Worm (Caenorhabditis elegans) whole organism, L3 larva: ENCODE measurements around the gene Y51A2B.2.

Experiments
- ama-1 ChIP-seq: fragments of 150-350 bp; optimal IDR thresholded peaks from 2 replicates; lab custom pipeline; 2018
- ceh-16 ChIP-seq: sonication (generic microtip); optimal IDR thresholded peaks from 2 replicates; lab custom pipeline; 2017; ENCODE audit warnings: missing biosample characterization, missing genetic modification characterization
- ceh-82 ChIP-seq: fragments of 150-350 bp; optimal IDR thresholded peaks from 2 replicates; lab custom pipeline; 2014; ENCODE audit warnings: missing biosample characterization, missing genetic modification characterization
- elt-3 ChIP-seq, 3 experiments: fragments of 150-350 bp in 1 of 3; sonication (generic microtip) in 2 of 3; optimal IDR thresholded peaks; 2 replicates in 2 of 3; 4 replicates in 1 of 3; lab custom pipeline; 2014 to 2017; ENCODE audit warnings: missing biosample characterization in 3 of 3, missing genetic modification characterization in 3 of 3
- fkh-2 ChIP-seq: fragments of 150-350 bp; optimal IDR thresholded peaks from 2 replicates; lab custom pipeline; 2014; ENCODE audit warnings: missing biosample characterization, missing genetic modification reagents, missing genetic modification characterization
- fos-1 ChIP-seq: fragments of 150-350 bp; optimal IDR thresholded peaks from 2 replicates; lab custom pipeline; 2014; ENCODE audit warnings: missing biosample characterization, missing genetic modification characterization
- lin-39 ChIP-seq: fragments of 150-350 bp; optimal IDR thresholded peaks from 2 replicates; lab custom pipeline; 2018; ENCODE audit warnings: missing biosample characterization, missing genetic modification reagents, missing genetic modification characterization
- nhr-11 ChIP-seq: fragments of 150-350 bp; optimal IDR thresholded peaks from 2 replicates; lab custom pipeline; 2014; ENCODE audit warnings: missing biosample characterization, missing genetic modification characterization
- nhr-23 ChIP-seq: fragments of 150-350 bp; optimal IDR thresholded peaks from 2 replicates; lab custom pipeline; 2014; ENCODE audit warnings: missing biosample characterization, missing genetic modification reagents, missing genetic modification characterization
- pha-4 ChIP-seq: fragments of 150-350 bp; optimal IDR thresholded peaks from 2 replicates; lab custom pipeline; 2014; ENCODE audit warnings: missing biosample characterization, missing genetic modification reagents, missing genetic modification characterization
- skn-1 ChIP-seq: fragments of 150-350 bp; optimal IDR thresholded peaks from 2 replicates; lab custom pipeline; 2014; ENCODE audit warnings: missing biosample characterization, missing genetic modification characterization
- unc-39 ChIP-seq: sonication (generic microtip); optimal IDR thresholded peaks from 4 replicates; lab custom pipeline; 2017; ENCODE audit warnings: missing biosample characterization, missing genetic modification characterization
- unc-62 ChIP-seq: fragments of 150-350 bp; sonication (generic microtip); optimal IDR thresholded peaks from 4 replicates; lab custom pipeline; 2014; ENCODE audit warnings: missing biosample characterization, missing genetic modification reagents, missing genetic modification characterization
- ztf-11 ChIP-seq: fragments of 150-350 bp; optimal IDR thresholded peaks from 2 replicates; lab custom pipeline; 2014; ENCODE audit warnings: missing biosample characterization, missing genetic modification characterization

DNA sequence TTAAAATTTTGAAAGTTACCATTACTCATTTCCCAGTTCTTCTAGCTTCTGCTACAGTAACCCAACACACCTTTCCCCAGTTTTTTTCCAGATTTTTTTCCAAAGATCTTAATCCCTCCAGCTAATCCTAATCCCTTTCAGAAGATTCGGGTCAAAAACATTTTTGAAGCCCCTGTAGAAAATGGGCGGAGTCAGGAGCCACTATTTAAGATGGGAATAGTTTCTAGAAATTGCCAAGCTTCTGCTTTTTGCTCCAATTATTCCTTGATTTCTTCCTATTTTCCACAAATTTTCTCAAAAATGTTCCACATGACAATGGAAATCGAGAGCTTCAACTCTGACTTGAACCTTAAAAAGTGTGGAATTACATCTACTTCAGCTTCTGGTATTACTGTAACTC, 9.7 kb upstream of the Y51A2B.2 start, which contains the start of gene C08E8.9:
- TF ChIP-seq nhr-11 (tag; lab: Kevin White, UChicago) (no peak), ama-1 (no peak), elt-3 (tag; optimal IDR thresholded peaks at IDR 0.05; lab: Kevin White, UChicago) (no peak), ceh-82 (tag; lab: Kevin White, UChicago) (no peak), pha-4 (tag; lab: Kevin White, UChicago) (no peak), ceh-16 (tag; lab: Kevin White, UChicago) (no peak), fkh-2 (tag; lab: Kevin White, UChicago) (no peak), ztf-11 (no peak), unc-62 (no peak), fos-1 (tag; lab: Kevin White, UChicago) (no peak), skn-1 (tag; lab: Kevin White, UChicago) (no peak), lin-39 (tag; lab: Kevin White, UChicago) (no peak), unc-39 (tag; lab: Kevin White, UChicago) (no peak), nhr-23 (tag; lab: Kevin White, UChicago) (no peak)
